Fruit fly (Drosophila melanogaster) whole organism, wandering third instar larva: Measurements from ENCODE around the gene amx.
A peak's percentile ranks its signal among the peaks of the same experiment; 100 is the strongest.

Experiments used
- Abd-B ChIP-seq: fragments of >200 bp; optimal IDR thresholded peaks from 2 replicates; lab custom pipeline; 2017; ENCODE audit warnings: missing biosample characterization, missing genetic modification characterization
- CG32264 ChIP-seq: fragments of 200-800 bp; sonication (Bioruptor generic); optimal IDR thresholded peaks from 2 replicates; lab custom pipeline; 2016; ENCODE audit warnings: missing biosample characterization, missing genetic modification characterization
- CG9705 ChIP-seq: fragments of 200-800 bp; sonication (Bioruptor generic); optimal IDR thresholded peaks from 2 replicates; lab custom pipeline; 2018; ENCODE audit warnings: missing biosample characterization, mild to moderate bottlenecking, missing genetic modification characterization
- CrebA ChIP-seq: fragments of 200-800 bp; sonication (Bioruptor generic); optimal IDR thresholded peaks from 2 replicates; lab custom pipeline; 2016; ENCODE audit warnings: missing biosample characterization, mild to moderate bottlenecking, missing genetic modification characterization, borderline replicate concordance
- Dfd ChIP-seq: fragments of >200 bp; optimal IDR thresholded peaks from 2 replicates; lab custom pipeline; 2017; ENCODE audit warnings: missing biosample characterization, missing genetic modification characterization
- Dif ChIP-seq: fragments of 200-275, 200-300 bp; sonication (Bioruptor generic); optimal IDR thresholded peaks from 2 replicates; lab custom pipeline; 2018; ENCODE audit warnings: missing biosample characterization, missing genetic modification characterization; ENCODE audit not compliant: partially characterized antibody
- GATAd ChIP-seq: sonication (Bioruptor generic); optimal IDR thresholded peaks from 2 replicates; lab custom pipeline; 2016; ENCODE audit warnings: missing biosample characterization, missing genetic modification characterization
- HLH106 ChIP-seq: fragments of 200-800 bp; optimal IDR thresholded peaks from 3 replicates; lab custom pipeline; 2019; ENCODE audit warnings: missing biosample characterization, mild to moderate bottlenecking, missing genetic modification characterization, moderate library complexity
- Hnf4 ChIP-seq: fragments of 200-800 bp; sonication (Bioruptor generic); optimal IDR thresholded peaks from 2 replicates; lab custom pipeline; 2016; ENCODE audit warnings: missing biosample characterization, mild to moderate bottlenecking, missing genetic modification characterization
- Hr78 ChIP-seq: fragments of >200 bp; optimal IDR thresholded peaks from 2 replicates; lab custom pipeline; 2017; ENCODE audit warnings: missing biosample characterization, missing genetic modification characterization
- Hr83 ChIP-seq: fragments of 200-300 bp; sonication (Bioruptor generic); optimal IDR thresholded peaks from 2 replicates; lab custom pipeline; 2016; ENCODE audit warnings: missing biosample characterization, mild to moderate bottlenecking, missing genetic modification characterization, moderate library complexity; ENCODE audit not compliant: poor library complexity, severe bottlenecking
- Jra ChIP-seq: sonication (Bioruptor generic); optimal IDR thresholded peaks from 2 replicates; lab custom pipeline; 2016; ENCODE audit warnings: missing biosample characterization, missing genetic modification characterization
- Mio ChIP-seq: sonication (Bioruptor generic); optimal IDR thresholded peaks from 2 replicates; lab custom pipeline; 2016; ENCODE audit warnings: missing biosample characterization, missing genetic modification characterization
- Myc ChIP-seq: fragments of >200 bp; optimal IDR thresholded peaks from 2 replicates; lab custom pipeline; 2017
- N ChIP-seq: fragments of >200 bp; optimal IDR thresholded peaks from 2 replicates; lab custom pipeline; 2018; ENCODE audit warnings: missing biosample characterization, missing external identifiers, missing genetic modification characterization
- OdsH ChIP-seq: fragments of 200-800 bp; sonication (Bioruptor generic); optimal IDR thresholded peaks from 2 replicates; lab custom pipeline; 2016; ENCODE audit warnings: missing biosample characterization, mild to moderate bottlenecking, missing genetic modification characterization
- Rel ChIP-seq, 2 experiments: fragments of 200-800 bp; sonication (Bioruptor generic) in 1 of 2; optimal IDR thresholded peaks; 2 replicates in 1 of 2; 3 replicates in 1 of 2; lab custom pipeline; 2016 to 2019; ENCODE audit warnings: mild to moderate bottlenecking in 2 of 2, missing biosample characterization in 2 of 2, missing genetic modification characterization in 2 of 2, moderate library complexity in 1 of 2
- Sp1 ChIP-seq: fragments of 200-800 bp; sonication (Bioruptor generic); optimal IDR thresholded peaks from 3 replicates; lab custom pipeline; 2019; ENCODE audit warnings: missing biosample characterization, mild to moderate bottlenecking, missing genetic modification characterization, moderate library complexity
- Vsx2 ChIP-seq: fragments of 200-300, 225-300 bp; sonication (Bioruptor generic); optimal IDR thresholded peaks from 2 replicates; lab custom pipeline; 2018; ENCODE audit warnings: missing biosample characterization, missing genetic modification characterization; ENCODE audit not compliant: partially characterized antibody
- br ChIP-seq: fragments of 200-800 bp; sonication (Bioruptor generic); optimal IDR thresholded peaks from 2 replicates; lab custom pipeline; 2016; ENCODE audit warnings: missing biosample characterization, missing genetic modification characterization
- brk ChIP-seq: fragments of 200-800 bp; sonication (Bioruptor generic); optimal IDR thresholded peaks from 2 replicates; lab custom pipeline; 2016; ENCODE audit warnings: missing biosample characterization, mild to moderate bottlenecking, missing genetic modification characterization
- dl ChIP-seq, 2 experiments: fragments of 175-275, 200-275 bp in 1 of 2; fragments of 200-275 bp in 1 of 2; sonication (Bioruptor generic); optimal IDR thresholded peaks; lab custom pipeline; 2018; ENCODE audit warnings: mild to moderate bottlenecking in 2 of 2, missing biosample characterization in 2 of 2, missing genetic modification characterization in 2 of 2, moderate library complexity in 2 of 2; ENCODE audit not compliant: partially characterized antibody in 2 of 2, insufficient read depth in 1 of 2
- dsf ChIP-seq: sonication (Bioruptor generic); optimal IDR thresholded peaks from 2 replicates; lab custom pipeline; 2016; ENCODE audit warnings: missing biosample characterization, missing genetic modification characterization, borderline replicate concordance
- ey ChIP-seq: fragments of 200-800 bp; sonication (Bioruptor generic); optimal IDR thresholded peaks from 2 replicates; lab custom pipeline; 2016; ENCODE audit warnings: missing biosample characterization, missing genetic modification characterization
- foxo ChIP-seq, 2 experiments: fragments of 200-800 bp; sonication (Bioruptor generic); optimal IDR thresholded peaks; 2 replicates in 1 of 2; 3 replicates in 1 of 2; lab custom pipeline; 2016 to 2017; ENCODE audit warnings: missing biosample characterization in 2 of 2, missing genetic modification characterization in 2 of 2
- fru ChIP-seq: fragments of 200-800 bp; sonication (Bioruptor generic); optimal IDR thresholded peaks from 3 replicates; lab custom pipeline; 2016; ENCODE audit warnings: missing biosample characterization, mild to moderate bottlenecking, missing genetic modification characterization
- h ChIP-seq: fragments of 200-800 bp; sonication (Bioruptor generic); optimal IDR thresholded peaks from 3 replicates; lab custom pipeline; 2016; ENCODE audit warnings: missing biosample characterization, mild to moderate bottlenecking, missing genetic modification characterization
- jim ChIP-seq: fragments of 175-275, 200-325 bp; sonication (Bioruptor generic); optimal IDR thresholded peaks from 2 replicates; lab custom pipeline; 2016; ENCODE audit warnings: missing biosample characterization, mild to moderate bottlenecking, missing genetic modification characterization
- lola ChIP-seq: fragments of >200 bp; optimal IDR thresholded peaks from 2 replicates; lab custom pipeline; 2017; ENCODE audit warnings: missing biosample characterization, missing genetic modification characterization
- pan ChIP-seq: fragments of >200 bp; optimal IDR thresholded peaks from 2 replicates; lab custom pipeline; 2017
- psq ChIP-seq: fragments of 200-800 bp; sonication (Bioruptor generic); optimal IDR thresholded peaks from 3 replicates; lab custom pipeline; 2017; ENCODE audit warnings: missing biosample characterization, mild to moderate bottlenecking, missing genetic modification characterization, moderate library complexity
- rgr ChIP-seq: fragments of 200-800 bp; sonication (Bioruptor generic); optimal IDR thresholded peaks from 3 replicates; lab custom pipeline; 2016; ENCODE audit warnings: missing biosample characterization, mild to moderate bottlenecking, missing genetic modification characterization
- sage ChIP-seq: fragments of 200-800 bp; sonication (Bioruptor generic); optimal IDR thresholded peaks from 2 replicates; lab custom pipeline; 2016; ENCODE audit warnings: missing biosample characterization, mild to moderate bottlenecking, missing genetic modification characterization
- usp ChIP-seq: fragments of >200 bp; optimal IDR thresholded peaks from 2 replicates; lab custom pipeline; 2017; ENCODE audit warnings: missing biosample characterization, missing genetic modification characterization
- woc ChIP-seq: sonication (Bioruptor generic); optimal IDR thresholded peaks from 2 replicates; lab custom pipeline; 2016; ENCODE audit warnings: missing biosample characterization, mild to moderate bottlenecking, missing genetic modification characterization

amx gene

DNA sequence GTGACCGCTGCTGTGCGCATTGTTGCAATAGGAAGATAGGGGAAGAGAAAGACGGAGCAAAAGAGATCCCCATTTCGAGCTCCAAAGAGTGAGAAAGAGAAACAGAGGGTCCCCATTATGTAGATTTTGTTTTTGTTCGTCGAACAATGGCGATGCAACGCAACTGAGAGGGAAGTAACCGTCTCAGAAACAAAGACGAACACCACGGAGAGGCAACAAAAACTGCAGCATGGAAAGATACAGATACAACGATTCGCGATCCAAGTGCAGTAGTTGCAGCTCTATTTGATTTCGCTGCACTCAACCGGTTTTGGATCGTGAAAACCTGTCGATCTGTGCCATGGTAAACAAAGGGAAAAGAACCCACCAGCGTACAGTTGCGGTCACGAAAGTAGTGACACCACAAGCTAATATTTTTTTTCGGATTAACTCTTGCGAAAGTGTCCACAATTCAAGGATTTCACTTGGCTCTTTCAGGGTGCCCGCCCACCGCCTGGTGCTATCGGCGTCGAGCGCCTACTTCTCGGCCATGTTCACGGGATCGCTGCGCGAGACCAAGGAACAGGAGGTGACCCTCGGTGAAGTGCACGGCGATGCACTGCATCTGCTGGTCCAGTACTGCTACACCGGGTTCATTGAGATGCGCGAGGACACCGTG, 5.0 kb upstream of the amx start:
- TF ChIP-seq N (GFP tag; lab: Kevin White, UChicago): no peak
- TF ChIP-seq Sp1 (GFP tag; lab: Kevin White, UChicago): no peak
- TF ChIP-seq sage (GFP tag; lab: Kevin White, UChicago): no peak
- no peak for TF ChIP-seq dl (GFP tag; optimal IDR thresholded peaks at IDR 0.05; lab: Kevin White, UChicago; ENCODE audit: insufficient read depth in 1 of 2, partially characterized antibody in 2 of 2)
- no peak for TF ChIP-seq psq
- no peak for TF ChIP-seq Hnf4
- TF ChIP-seq rgr (GFP tag; lab: Kevin White, UChicago): no peak
- TF ChIP-seq HLH106 (tag; lab: Kevin White, UChicago): peak; percentile 5
- no peak for TF ChIP-seq Abd-B (GFP tag; lab: Kevin White, UChicago)
- TF ChIP-seq dsf (GFP tag; lab: Kevin White, UChicago): no peak
- peak; percentile 7 for TF ChIP-seq woc (GFP tag; lab: Kevin White, UChicago)
- TF ChIP-seq pan: no peak
- TF ChIP-seq CrebA: no peak
- TF ChIP-seq Rel (GFP tag; optimal IDR thresholded peaks at IDR 0.05; lab: Kevin White, UChicago): no peak
- peak; percentile 6 for TF ChIP-seq Rel (tag; optimal IDR thresholded peaks at IDR 0.05; lab: Kevin White, UChicago)

DNA sequence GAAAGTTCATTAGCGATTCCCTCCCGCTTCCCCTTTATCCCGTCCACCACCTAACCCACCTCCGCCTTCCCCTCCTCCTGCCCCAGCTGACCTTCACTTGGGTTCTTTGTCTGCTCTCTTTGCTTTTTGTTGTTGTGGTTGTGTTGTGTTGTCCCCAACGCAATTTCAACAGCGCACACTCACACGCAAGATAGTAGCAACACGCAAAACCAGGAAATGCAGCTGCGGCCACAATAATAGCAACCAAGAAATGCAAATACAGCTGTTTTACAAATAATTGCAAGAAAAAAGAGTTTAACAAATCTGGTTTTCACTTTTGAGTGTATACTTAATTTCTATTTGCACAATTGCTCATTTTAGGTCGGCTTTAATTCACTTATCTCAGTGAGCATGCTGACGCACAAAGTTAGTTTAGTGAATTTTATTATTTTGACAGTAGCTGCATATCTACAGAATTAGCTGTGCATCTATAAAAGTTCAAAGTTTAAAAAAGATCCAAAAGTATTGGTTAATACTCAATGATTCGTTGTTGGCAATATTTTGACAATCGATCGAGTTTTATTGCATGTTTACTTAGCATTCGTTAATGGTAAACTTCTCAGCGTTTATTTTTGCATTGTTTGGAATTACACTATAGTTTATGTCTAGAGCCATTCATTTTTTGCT, 4.2 kb upstream of the amx start:
- TF ChIP-seq Hr83 (GFP tag; lab: Kevin White, UChicago) (peak; percentile 24), h (GFP tag; lab: Kevin White, UChicago) (peak; percentile 58), Sp1 (GFP tag; lab: Kevin White, UChicago) (peak; percentile 56), Rel (GFP tag; optimal IDR thresholded peaks at IDR 0.05; lab: Kevin White, UChicago) (no peak), Rel (tag; optimal IDR thresholded peaks at IDR 0.05; lab: Kevin White, UChicago) (peak; percentile 39), CG9705 (peak; percentile 43), OdsH (GFP tag; lab: Kevin White, UChicago) (peak; percentile 49), Jra (peak; percentile 50), rgr (GFP tag; lab: Kevin White, UChicago) (peak; percentile 66), Hnf4 (peak; percentile 72), dl (GFP tag; optimal IDR thresholded peaks at IDR 0.05; lab: Kevin White, UChicago; ENCODE audit: insufficient read depth in 1 of 2, partially characterized antibody in 2 of 2) (no peak), br (peak; percentile 55), lola (GFP tag; lab: Kevin White, UChicago) (no peak), CG32264 (GFP tag; lab: Kevin White, UChicago) (no peak), woc (GFP tag; lab: Kevin White, UChicago) (peak; percentile 62), psq (peak; percentile 25), Myc (no peak), brk (GFP tag; lab: Kevin White, UChicago) (no peak), fru (GFP tag; lab: Kevin White, UChicago) (peak; percentile 53), HLH106 (tag; lab: Kevin White, UChicago) (peak; percentile 61), Dif (GFP tag; lab: Kevin White, UChicago) (no peak), Vsx2 (GFP tag; lab: Kevin White, UChicago) (no peak), dsf (GFP tag; lab: Kevin White, UChicago) (no peak), ey (peak; percentile 66), Mio (GFP tag; lab: Kevin White, UChicago) (no peak), foxo (GFP tag; optimal IDR thresholded peaks at IDR 0.05; lab: Kevin White, UChicago) (peak in 1 of 2 experiments; percentile 70), usp (GFP tag; lab: Kevin White, UChicago) (no peak)

DNA sequence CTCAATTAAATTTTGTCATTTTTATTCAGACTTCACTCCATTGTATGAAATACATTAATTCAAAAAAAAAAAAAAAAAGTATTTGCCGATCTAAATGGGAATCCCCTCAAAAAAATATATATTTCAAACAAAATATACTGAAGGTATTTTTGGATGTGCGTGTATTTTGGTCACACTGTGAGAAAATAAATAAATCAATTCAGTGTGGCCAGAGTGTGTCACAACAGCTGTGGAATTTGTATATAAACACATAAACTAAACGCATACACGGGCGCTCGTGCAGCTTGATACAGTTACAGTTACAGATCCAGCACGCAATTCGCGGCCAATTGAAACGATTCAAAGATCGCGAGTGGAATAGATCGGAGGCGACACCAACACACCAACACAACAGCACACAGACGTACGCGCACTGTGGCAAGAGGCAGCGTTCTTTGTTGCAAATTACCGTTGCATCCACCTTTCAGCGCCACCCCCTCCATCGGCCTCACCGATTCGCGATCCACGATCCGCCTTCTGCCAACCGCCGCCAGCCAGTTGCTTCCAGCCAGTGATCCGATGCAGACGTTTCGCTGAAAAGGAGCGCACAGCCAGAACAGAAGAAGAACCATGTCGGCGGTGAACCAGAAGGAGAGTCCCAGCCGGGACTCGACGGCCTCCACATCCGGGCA, 3.2 kb upstream of the amx start, which contains the start of gene CG17754:
Gene CG17754 (plus strand): TSS at position 260 of the 671 bp plus-strand sequence.
- TF ChIP-seq rgr (GFP tag; lab: Kevin White, UChicago) (peak; percentile 11), fru (GFP tag; lab: Kevin White, UChicago) (peak; percentile 7), OdsH (GFP tag; lab: Kevin White, UChicago) (no peak), h (GFP tag; lab: Kevin White, UChicago) (no peak), Jra (no peak), jim (GFP tag; lab: Kevin White, UChicago) (no peak), CrebA (no peak), pan (no peak), Hr78 (GFP tag; lab: Kevin White, UChicago) (no peak), GATAd (GFP tag; lab: Kevin White, UChicago) (no peak), Vsx2 (GFP tag; lab: Kevin White, UChicago) (no peak), Dfd (GFP tag; lab: Kevin White, UChicago) (no peak), Rel (GFP tag; optimal IDR thresholded peaks at IDR 0.05; lab: Kevin White, UChicago) (no peak), Rel (tag; optimal IDR thresholded peaks at IDR 0.05; lab: Kevin White, UChicago) (peak; percentile 100), Mio (GFP tag; lab: Kevin White, UChicago) (no peak), Hnf4 (no peak), woc (GFP tag; lab: Kevin White, UChicago) (peak; percentile 6), brk (GFP tag; lab: Kevin White, UChicago) (no peak), Sp1 (GFP tag; lab: Kevin White, UChicago) (peak; percentile 14), br (no peak)
